Fruit fly (Drosophila melanogaster) whole organism, embryonic: ENCODE results near the gene CG15152.

Experiments
- Antp ChIP-seq: fragments of 200-800 bp; sonication (Bioruptor generic); optimal IDR thresholded peaks from 3 replicates; lab custom pipeline; 2016; ENCODE audit warnings: missing biosample characterization, missing genetic modification characterization
- CG10147 ChIP-seq: fragments of 200-800 bp; sonication (Bioruptor generic); optimal IDR thresholded peaks from 2 replicates; lab custom pipeline; 2019; ENCODE audit warnings: missing biosample characterization, mild to moderate bottlenecking, missing genetic modification characterization, moderate library complexity
- CG1024 ChIP-seq: fragments of 200-800 bp; sonication (Bioruptor generic); IDR thresholded peaks from 2 replicates; pipeline ENCODE4 v1.3.6; 2022; ENCODE audit warnings: missing biosample characterization, missing genetic modification characterization
- CG11696 ChIP-seq: fragments of 200-800 bp; sonication (Bioruptor generic); IDR thresholded peaks from 2 replicates; pipeline ENCODE4 v1.3.6; 2022; ENCODE audit warnings: missing biosample characterization, missing genetic modification characterization
- CG12071 ChIP-seq: fragments of 200-800 bp; sonication (Bioruptor generic); optimal IDR thresholded peaks from 3 replicates; lab custom pipeline; 2018; ENCODE audit warnings: missing biosample characterization, mild to moderate bottlenecking, missing genetic modification characterization
- CG12236 ChIP-seq: fragments of 200-800 bp; sonication (Bioruptor generic); optimal IDR thresholded peaks from 2 replicates; lab custom pipeline; 2016; ENCODE audit warnings: missing biosample characterization, missing genetic modification characterization
- CG12769 ChIP-seq: fragments of 200-800 bp; sonication (Bioruptor generic); optimal IDR thresholded peaks from 2 replicates; lab custom pipeline; 2019; ENCODE audit warnings: missing biosample characterization, mild to moderate bottlenecking, missing genetic modification characterization, moderate library complexity
- CG14441 ChIP-seq: fragments of 200-800 bp; sonication (Bioruptor generic); IDR thresholded peaks from 2 replicates; pipeline ENCODE4 v1.3.6; 2022; ENCODE audit warnings: missing biosample characterization, missing genetic modification characterization
- CG15011 ChIP-seq: fragments of 200-800 bp; sonication (Bioruptor generic); optimal IDR thresholded peaks from 3 replicates; lab custom pipeline; 2018; ENCODE audit warnings: missing biosample characterization, mild to moderate bottlenecking, missing genetic modification characterization
- CG1529 ChIP-seq: fragments of 200-800 bp; sonication (Bioruptor generic); optimal IDR thresholded peaks from 3 replicates; lab custom pipeline; 2018; ENCODE audit warnings: missing biosample characterization, missing genetic modification characterization
- CG17328 ChIP-seq: fragments of 200-800 bp; sonication (Bioruptor generic); IDR thresholded peaks from 2 replicates; pipeline ENCODE4 v1.3.6; 2022; ENCODE audit warnings: missing biosample characterization, missing genetic modification characterization
- CG2199 ChIP-seq: fragments of 200-800 bp; sonication (Bioruptor generic); IDR thresholded peaks from 3 replicates; pipeline ENCODE4 v1.3.6; 2022; ENCODE audit warnings: missing biosample characterization, missing genetic modification characterization
- CG30403 ChIP-seq: fragments of 200-800 bp; sonication (Bioruptor generic); optimal IDR thresholded peaks from 3 replicates; lab custom pipeline; 2016; ENCODE audit warnings: missing biosample characterization, missing genetic modification characterization
- CG32772 ChIP-seq: fragments of 200-800 bp; sonication (Bioruptor generic); IDR thresholded peaks from 2 replicates; pipeline ENCODE4 v1.3.6; 2022; ENCODE audit warnings: missing biosample characterization, missing genetic modification characterization
- CG3726 ChIP-seq: fragments of 200-800 bp; sonication (Bioruptor generic); IDR thresholded peaks from 3 replicates; pipeline ENCODE4, ENCODE4 v1.3.6; 2022; ENCODE audit warnings: missing biosample characterization, missing genetic modification characterization
- CG3838 ChIP-seq: fragments of 200-800 bp; sonication (Bioruptor generic); optimal IDR thresholded peaks from 3 replicates; lab custom pipeline; 2016; ENCODE audit warnings: missing biosample characterization, missing genetic modification characterization
- CG4730 ChIP-seq: fragments of 200-800 bp; sonication (Bioruptor generic); IDR thresholded peaks from 2 replicates; pipeline ENCODE4 v1.3.6; 2022; ENCODE audit warnings: missing biosample characterization, missing genetic modification characterization
- CG6175 ChIP-seq: fragments of 200-800 bp; sonication (Bioruptor generic); IDR thresholded peaks from 3 replicates; pipeline ENCODE4 v1.3.6; 2022; ENCODE audit warnings: missing biosample characterization, missing genetic modification characterization
- CG7357 ChIP-seq: fragments of 200-800 bp; sonication (Bioruptor generic); IDR thresholded peaks from 3 replicates; pipeline ENCODE4 v1.3.6; 2022; ENCODE audit warnings: missing biosample characterization, missing genetic modification characterization
- CG9727 ChIP-seq: fragments of 200-800 bp; sonication (Bioruptor generic); optimal IDR thresholded peaks from 3 replicates; lab custom pipeline; 2017; ENCODE audit warnings: missing biosample characterization, mild to moderate bottlenecking, missing genetic modification characterization
- CG9932 ChIP-seq: fragments of 200-800 bp; sonication (Bioruptor generic); IDR thresholded peaks from 2 replicates; pipeline ENCODE4 v1.3.6; 2022; ENCODE audit warnings: missing biosample characterization, missing genetic modification characterization
- Chrac-16 ChIP-seq: fragments of 200-800 bp; sonication (Bioruptor generic); optimal IDR thresholded peaks from 3 replicates; lab custom pipeline; 2016; ENCODE audit warnings: missing biosample characterization, missing genetic modification characterization
- D19B ChIP-seq: fragments of 200-800 bp; sonication (Bioruptor generic); optimal IDR thresholded peaks from 2 replicates; lab custom pipeline; 2017; ENCODE audit warnings: missing biosample characterization, mild to moderate bottlenecking, missing genetic modification characterization
- Dref ChIP-seq: fragments of 200-800 bp; sonication (Bioruptor generic); IDR thresholded peaks from 2 replicates; pipeline ENCODE4 v1.3.6; 2022; ENCODE audit warnings: missing biosample characterization, missing genetic modification characterization
- E2f1 ChIP-seq: fragments of 200-800 bp; sonication (Bioruptor generic); IDR thresholded peaks from 2 replicates; pipeline ENCODE4 v1.3.6; 2022; ENCODE audit warnings: missing biosample characterization, missing genetic modification characterization
- Ets65A ChIP-seq: fragments of 200-800 bp; sonication (Bioruptor generic); peaks from one replicate; lab custom pipeline; 2016; ENCODE audit warnings: missing biosample characterization, missing genetic modification characterization
- Ets97D ChIP-seq: fragments of 200-800 bp; sonication (Bioruptor generic); optimal IDR thresholded peaks from 3 replicates; lab custom pipeline; 2016; ENCODE audit warnings: missing biosample characterization, missing genetic modification characterization
- Gug ChIP-seq: fragments of 200-800 bp; sonication (Bioruptor generic); IDR thresholded peaks from 4 replicates; pipeline ENCODE4 v1.3.6; 2022; ENCODE audit warnings: missing biosample characterization, missing genetic modification characterization
- HLH3B ChIP-seq: fragments of 200-800 bp; sonication (Bioruptor generic); IDR thresholded peaks from 2 replicates; pipeline ENCODE4 v1.3.6; 2022; ENCODE audit warnings: missing biosample characterization, missing genetic modification characterization
- HLH54F ChIP-seq: fragments of 200-800 bp; sonication (Bioruptor generic); optimal IDR thresholded peaks from 3 replicates; lab custom pipeline; 2016; ENCODE audit warnings: missing biosample characterization, missing genetic modification characterization
- Hey ChIP-seq: fragments of 200-800 bp; sonication (Bioruptor generic); optimal IDR thresholded peaks from 3 replicates; lab custom pipeline; 2018; ENCODE audit warnings: missing biosample characterization, mild to moderate bottlenecking, missing genetic modification characterization
- HmgD ChIP-seq: fragments of 200-800 bp; sonication (Bioruptor generic); optimal IDR thresholded peaks from 3 replicates; lab custom pipeline; 2016; ENCODE audit warnings: missing biosample characterization, missing genetic modification characterization
- Hr78 ChIP-seq, 2 experiments: fragments of 200-800 bp in 1 of 2; fragments of >200 bp in 1 of 2; sonication (Bioruptor generic) in 1 of 2; optimal IDR thresholded peaks; 2 replicates each; lab custom pipeline; 2017 to 2019; ENCODE audit warnings: missing biosample characterization in 2 of 2, missing genetic modification characterization in 2 of 2, mild to moderate bottlenecking in 1 of 2, moderate library complexity in 1 of 2
- Ravus ChIP-seq: fragments of 200-800 bp; sonication (Bioruptor generic); IDR thresholded peaks from 2 replicates; pipeline ENCODE4 v1.3.6; 2022; ENCODE audit warnings: missing biosample characterization, missing genetic modification characterization
- Xbp1 ChIP-seq: fragments of 200-800 bp; sonication (Bioruptor generic); optimal IDR thresholded peaks from 3 replicates; lab custom pipeline; 2016; ENCODE audit warnings: missing biosample characterization, mild to moderate bottlenecking, missing genetic modification characterization
- amos ChIP-seq: fragments of 200-800 bp; sonication (Bioruptor generic); IDR thresholded peaks from 2 replicates; pipeline ENCODE4 v1.3.6; 2022; ENCODE audit warnings: missing biosample characterization, missing genetic modification characterization; ENCODE audit not compliant: partially characterized antibody
- bowl ChIP-seq: fragments of 200-800 bp; sonication (Bioruptor generic); IDR thresholded peaks from 2 replicates; pipeline ENCODE4 v1.3.6; 2022; ENCODE audit warnings: missing biosample characterization, missing genetic modification characterization
- dan ChIP-seq: fragments of 200-800 bp; sonication (Bioruptor generic); IDR thresholded peaks from 2 replicates; pipeline ENCODE4 v1.3.6; 2022; ENCODE audit warnings: missing biosample characterization, missing genetic modification characterization
- dpn ChIP-seq, 2 experiments: fragments of 200-800 bp; sonication (Bioruptor generic); optimal IDR thresholded peaks; 3 replicates each; lab custom pipeline; 2016; ENCODE audit warnings: missing biosample characterization in 2 of 2, missing genetic modification characterization in 2 of 2
- eyg ChIP-seq: fragments of 200-800 bp; sonication (Bioruptor generic); optimal IDR thresholded peaks from 3 replicates; lab custom pipeline; 2016; ENCODE audit warnings: missing biosample characterization, missing genetic modification characterization
- fd3F ChIP-seq: fragments of 200-800 bp; sonication (Bioruptor generic); optimal IDR thresholded peaks from 2 replicates; lab custom pipeline; 2018; ENCODE audit warnings: missing biosample characterization, mild to moderate bottlenecking, missing genetic modification characterization, moderate library complexity
- grn ChIP-seq: fragments of 200-800 bp; sonication (Bioruptor generic); optimal IDR thresholded peaks from 3 replicates; lab custom pipeline; 2017; ENCODE audit warnings: missing biosample characterization, missing genetic modification characterization
- her ChIP-seq: fragments of 200-800 bp; sonication (Bioruptor generic); optimal IDR thresholded peaks from 2 replicates; lab custom pipeline; 2016; ENCODE audit warnings: missing biosample characterization, missing genetic modification characterization
- lov ChIP-seq, 2 experiments: fragments of 200-800 bp in 1 of 2; fragments of >200 bp in 1 of 2; sonication (Bioruptor generic) in 1 of 2; IDR thresholded peaks in 1 of 2; optimal IDR thresholded peaks in 1 of 2; 2 replicates in 1 of 2; 3 replicates in 1 of 2; pipeline versions ENCODE4 v1.3.6 to Lab custom; 2017 to 2022; ENCODE audit warnings: missing biosample characterization in 1 of 2, missing genetic modification characterization in 1 of 2
- nerfin-2 ChIP-seq: fragments of 200-800 bp; sonication (Bioruptor generic); IDR thresholded peaks from 2 replicates; pipeline ENCODE4 v1.3.6; 2022; ENCODE audit warnings: missing biosample characterization, missing genetic modification characterization; ENCODE audit not compliant: partially characterized antibody
- phol ChIP-seq: fragments of 200-800 bp; sonication (Bioruptor generic); optimal IDR thresholded peaks from 3 replicates; lab custom pipeline; 2018; ENCODE audit warnings: missing biosample characterization, mild to moderate bottlenecking, missing genetic modification characterization, moderate library complexity
- shn ChIP-seq: fragments of 200-800 bp; sonication (Bioruptor generic); optimal IDR thresholded peaks from 3 replicates; lab custom pipeline; 2016; ENCODE audit warnings: missing biosample characterization, missing genetic modification characterization
- tin ChIP-seq: fragments of 200-800 bp; sonication (Bioruptor generic); optimal IDR thresholded peaks from 3 replicates; lab custom pipeline; 2016; ENCODE audit warnings: missing biosample characterization, missing genetic modification characterization
- zfh1 ChIP-seq: fragments of 200-800 bp; sonication (Bioruptor generic); IDR thresholded peaks from 3 replicates; pipeline ENCODE4 v1.3.6; 2022; ENCODE audit warnings: missing biosample characterization, missing genetic modification characterization

CG15152 gene

DNA sequence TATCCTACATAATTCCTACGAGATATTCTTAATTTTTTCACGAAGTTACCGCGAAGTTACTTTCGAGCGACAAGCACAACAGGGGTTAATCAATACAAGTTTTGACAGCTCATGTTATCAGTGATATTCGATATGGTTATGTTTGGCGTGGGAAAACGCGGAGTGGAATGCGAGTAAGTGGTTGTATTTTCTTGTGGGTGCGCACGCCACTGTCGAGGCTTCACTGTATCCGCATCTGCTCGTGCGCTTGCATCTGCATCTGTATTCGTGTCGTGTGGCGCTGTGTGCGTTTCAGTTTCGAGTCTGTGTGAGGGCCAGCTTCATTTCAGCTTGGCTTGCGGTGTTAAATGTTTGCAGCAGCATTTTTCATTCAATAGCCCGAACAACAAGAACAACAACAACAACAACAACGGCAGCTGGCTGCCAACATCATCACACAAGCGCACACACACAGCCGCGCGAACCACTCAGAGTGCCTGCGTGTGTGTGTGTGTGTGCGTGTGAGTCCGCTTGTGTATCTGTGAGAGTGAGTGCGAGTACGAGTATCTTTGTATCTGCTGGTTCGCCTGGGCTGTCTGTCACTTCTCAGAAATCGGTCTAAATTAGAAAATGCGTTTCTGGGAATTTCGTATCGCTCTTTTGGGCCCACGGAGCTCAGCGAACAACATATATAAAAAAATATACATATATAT lies 36.9 kb downstream of the CG15152 start (continued):
- TF ChIP-seq CG9932 (peak; percentile 82), CG12769 (peak; percentile 85), CG17328 (GFP tag; lab: Robert Waterston, UW) (peak; percentile 29; the same call in 1 of the 2 replicates), Xbp1 (GFP tag; lab: Kevin White, UChicago) (peak; percentile 46), CG14441 (GFP tag; lab: Robert Waterston, UW) (peak; percentile 82), her (GFP tag; lab: Kevin White, UChicago) (no peak), CG9727 (peak; percentile 41), CG15011 (GFP tag; lab: Kevin White, UChicago) (peak; percentile 4), amos (GFP tag; lab: Robert Waterston, UW) (peak; percentile 41; the same call in 1 of the 2 replicates), CG32772 (GFP tag; lab: Robert Waterston, UW) (peak; percentile 51; the same call in 1 of the 2 replicates), D19B (GFP tag; lab: Kevin White, UChicago) (peak; percentile 17), Ets65A (GFP tag; lab: Kevin White, UChicago) (peak; percentile 92), CG4730 (GFP tag; lab: Robert Waterston, UW) (peak; percentile 51; the same call in 1 of the 2 replicates), CG10147 (peak; percentile 36), CG7357 (GFP tag; lab: Robert Waterston, UW) (peak; percentile 35; the same call in 2 of the 3 replicates), Ets97D (no peak), fd3F (GFP tag; lab: Kevin White, UChicago) (peak; percentile 1), CG3838 (GFP tag; lab: Kevin White, UChicago) (no peak), CG1024 (peak; percentile 38; the same call in 1 of the 2 replicates), phol (peak; percentile 23), CG1529 (GFP tag; lab: Kevin White, UChicago) (no peak), Hey (tag; lab: Kevin White, UChicago) (peak; percentile 16), CG6175 (GFP tag; lab: Robert Waterston, UW) (peak; percentile 51; the same call in 1 of the 3 replicates), dan (GFP tag; lab: Robert Waterston, UW) (no peak), HmgD (GFP tag; lab: Kevin White, UChicago) (peak; percentile 82), dpn (GFP tag; optimal IDR thresholded peaks at IDR 0.05; lab: Kevin White, UChicago) (peak; percentile 41 to 65), CG30403 (GFP tag; lab: Kevin White, UChicago) (peak; percentile 34), Hr78 (GFP tag; optimal IDR thresholded peaks at IDR 0.05; lab: Kevin White, UChicago) (no peak), Chrac-16 (GFP tag; lab: Kevin White, UChicago) (peak; percentile 25), grn (GFP tag; lab: Kevin White, UChicago) (no peak), shn (GFP tag; lab: Kevin White, UChicago) (peak; percentile 64), lov (optimal IDR thresholded peaks at IDR 0.05; lab: Kevin White, UChicago) (no peak), lov (GFP tag; IDR thresholded peaks at IDR 0.05; lab: Robert Waterston, UW) (peak; percentile 69; the same call in 1 of the 3 replicates), HLH54F (GFP tag; lab: Kevin White, UChicago) (peak; percentile 70), CG11696 (GFP tag; lab: Robert Waterston, UW) (peak; percentile 11; the same call in 1 of the 2 replicates), CG12071 (peak; percentile 2), Ravus (no peak; the same call in 1 of the 2 replicates), Dref (GFP tag; lab: Robert Waterston, UW) (0 out of 2 replicates have a peak, but pooled peaks have one; percentile 31), bowl (peak; percentile 17; the same call in 1 of the 2 replicates), CG12236 (GFP tag; lab: Kevin White, UChicago) (peak; percentile 1), CG3726 (GFP tag; lab: Robert Waterston, UW) (no peak), HLH3B (peak; percentile 59), E2f1 (GFP tag; lab: Robert Waterston, UW) (peak; percentile 49; the same call in 1 of the 2 replicates), zfh1 (GFP tag; lab: Robert Waterston, UW) (peak; percentile 72), nerfin-2 (GFP tag; lab: Robert Waterston, UW) (no peak), eyg (GFP tag; lab: Kevin White, UChicago) (peak; percentile 28), CG2199 (GFP tag; lab: Robert Waterston, UW) (peak; percentile 90), Gug (GFP tag; lab: Robert Waterston, UW) (peak; percentile 93), tin (GFP tag; lab: Kevin White, UChicago) (peak; percentile 39), Antp (GFP tag; lab: Kevin White, UChicago) (peak; percentile 74)
